Worm (Caenorhabditis elegans): Measurements from ENCODE around the gene C50B6.9.
A peak's percentile ranks its signal among the peaks of the same experiment; 100 is the strongest.

C50B6.9 gene

DNA sequence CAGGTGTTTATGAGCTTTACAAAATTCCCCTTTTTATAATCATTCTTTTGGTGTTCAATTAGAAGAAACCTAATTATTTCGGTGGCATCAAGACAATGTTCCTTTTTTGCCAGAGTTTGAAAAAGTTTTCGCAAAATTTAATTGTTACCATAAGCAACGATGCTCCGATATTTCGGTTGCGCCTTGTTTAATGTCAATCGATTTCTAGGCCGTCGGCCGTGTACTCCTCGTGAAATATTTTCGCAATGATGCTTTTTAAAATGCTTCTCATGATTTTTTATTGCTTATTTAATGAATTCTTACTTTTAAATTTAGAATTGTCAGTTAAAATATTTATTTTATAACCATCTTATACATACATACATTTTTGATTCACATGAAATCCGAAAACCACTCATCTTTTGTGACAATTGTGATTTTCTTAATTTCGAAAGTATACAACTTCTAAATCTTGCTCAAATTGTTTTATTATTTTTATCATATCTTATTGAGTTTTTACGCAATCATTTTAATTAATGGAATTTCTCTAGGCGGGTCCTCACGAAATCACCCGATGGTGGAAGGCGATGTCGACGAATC lies 23.0 kb upstream of the C50B6.9 start, which contains the start of gene C50B6.3 (continued):
- no peak for TF ChIP-seq mef-2 (tag; optimal IDR thresholded peaks at IDR 0.05)
- TF ChIP-seq aly-2 (tag; optimal IDR thresholded peaks at IDR 0.05): peak; percentile 43
- no peak for TF ChIP-seq nhr-28 (tag; optimal IDR thresholded peaks at IDR 0.05)
- TF ChIP-seq alr-1 (tag; optimal IDR thresholded peaks at IDR 0.05; ENCODE audit: borderline replicate concordance): no peak
- no peak for TF ChIP-seq C34B4.2 (tag; optimal IDR thresholded peaks at IDR 0.05)
- peak; percentile 95 for TF ChIP-seq nhr-20 (tag; optimal IDR thresholded peaks at IDR 0.05)
- TF ChIP-seq ceh-88 (GFP tag; IDR thresholded peaks at IDR 0.05): peak; percentile 68; the same call in 1 of the 2 replicates
- peak; percentile 91 for TF ChIP-seq lsy-2 (tag; optimal IDR thresholded peaks at IDR 0.05)
- peak; percentile 42 for TF ChIP-seq jun-1 (tag; optimal IDR thresholded peaks at IDR 0.05)
- peak; percentile 95 for TF ChIP-seq nhr-71 (tag; optimal IDR thresholded peaks at IDR 0.05)
- peak; percentile 64 for TF ChIP-seq lin-39 (tag; optimal IDR thresholded peaks at IDR 0.05)
- TF ChIP-seq vab-15 (tag; optimal IDR thresholded peaks at IDR 0.05): peak; percentile 84
- TF ChIP-seq sup-37 (GFP tag; optimal IDR thresholded peaks at IDR 0.05): no peak
- no peak for TF ChIP-seq hpl-2 (GFP tag; optimal IDR thresholded peaks at IDR 0.05)
- TF ChIP-seq swsn-7 (tag; optimal IDR thresholded peaks at IDR 0.05): peak; percentile 92
- peak; percentile 47 for TF ChIP-seq zag-1 (tag; optimal IDR thresholded peaks at IDR 0.05)
- TF ChIP-seq lin-14 (GFP tag; optimal IDR thresholded peaks at IDR 0.05): peak; percentile 90
- peak; percentile 53 for TF ChIP-seq nhr-77 (tag; optimal IDR thresholded peaks at IDR 0.05)
- TF ChIP-seq fkh-4 (tag; optimal IDR thresholded peaks at IDR 0.05; ENCODE audit: borderline replicate concordance): peak; percentile 97
- TF ChIP-seq nhr-90 (tag; optimal IDR thresholded peaks at IDR 0.05; ENCODE audit: poor library complexity): peak; percentile 93
- TF ChIP-seq skn-1 (tag; optimal IDR thresholded peaks at IDR 0.05): peak; percentile 66
- no peak for TF ChIP-seq nhr-84 (tag; optimal IDR thresholded peaks at IDR 0.05)
- TF ChIP-seq hlh-4 (tag; optimal IDR thresholded peaks at IDR 0.05): peak; percentile 80
- peak; percentile 85 for TF ChIP-seq unc-86 (tag; optimal IDR thresholded peaks at IDR 0.05)
- peak; percentile 84 for TF ChIP-seq unc-130 (tag; optimal IDR thresholded peaks at IDR 0.05)
- TF ChIP-seq ama-1 (optimal IDR thresholded peaks at IDR 0.05): no peak
- peak; percentile 78 for TF ChIP-seq fkh-8 (tag; optimal IDR thresholded peaks at IDR 0.05)
- peak; percentile 84 for TF ChIP-seq ceh-8 (GFP tag; optimal IDR thresholded peaks at IDR 0.05)
- TF ChIP-seq ces-1 (GFP tag; optimal IDR thresholded peaks at IDR 0.05): no peak
- peak; percentile 80 for TF ChIP-seq mab-9 (GFP tag; IDR thresholded peaks at IDR 0.05)
- peak; percentile 81 for TF ChIP-seq Y116A8C.19 (tag; optimal IDR thresholded peaks at IDR 0.05; ENCODE audit: borderline replicate concordance)
- TF ChIP-seq ceh-90 (tag; optimal IDR thresholded peaks at IDR 0.05): peak; percentile 91
- TF ChIP-seq nhr-11 (tag; optimal IDR thresholded peaks at IDR 0.05): no peak
- peak; percentile 95 for TF ChIP-seq tbx-2 (tag; optimal IDR thresholded peaks at IDR 0.05)
- TF ChIP-seq lir-3 (tag; optimal IDR thresholded peaks at IDR 0.05; ENCODE audit: poor library complexity): peak; percentile 97
- peak; percentile 78 for TF ChIP-seq ztf-4 (tag; optimal IDR thresholded peaks at IDR 0.05)
- TF ChIP-seq grh-1 (GFP tag; IDR thresholded peaks at IDR 0.05): peak; percentile 82
- TF ChIP-seq snpc-4 (tag; optimal IDR thresholded peaks at IDR 0.05): peak; percentile 66
- TF ChIP-seq xbp-1 (tag; optimal IDR thresholded peaks at IDR 0.05): peak; percentile 92
- peak; percentile 73 for TF ChIP-seq unc-98 (GFP tag; IDR thresholded peaks at IDR 0.05)
- TF ChIP-seq F16B12.6 (tag; optimal IDR thresholded peaks at IDR 0.05): peak; percentile 24
- TF ChIP-seq tlp-1 (tag; optimal IDR thresholded peaks at IDR 0.05): no peak
- TF ChIP-seq pqm-1 (tag; optimal IDR thresholded peaks at IDR 0.05): no peak
- TF ChIP-seq mep-1 (tag; optimal IDR thresholded peaks at IDR 0.05): peak; percentile 92
- peak; percentile 86 for TF ChIP-seq C04F5.9 (tag; optimal IDR thresholded peaks at IDR 0.05)
- peak; percentile 44 for TF ChIP-seq efl-3 (GFP tag; optimal IDR thresholded peaks at IDR 0.05)
- peak; percentile 95 for TF ChIP-seq snu-23 (GFP tag; optimal IDR thresholded peaks at IDR 0.05)
- TF ChIP-seq unc-62 (GFP tag; optimal IDR thresholded peaks at IDR 0.05): no peak
- TF ChIP-seq egl-13 (tag; optimal IDR thresholded peaks at IDR 0.05): peak; percentile 93
- no peak for TF ChIP-seq ets-5 (GFP tag; IDR thresholded peaks at IDR 0.05)
- peak; percentile 97 for TF ChIP-seq pax-3 (tag; optimal IDR thresholded peaks at IDR 0.05)
- TF ChIP-seq efl-1 (optimal IDR thresholded peaks at IDR 0.05): peak; percentile 85 to 88
- TF ChIP-seq efl-1 (GFP tag; optimal IDR thresholded peaks at IDR 0.05 in 1 of 2): peak; percentile 81 to 98
- TF ChIP-seq nhr-237 (tag; optimal IDR thresholded peaks at IDR 0.05): peak; percentile 45

Measured in whole organism, L1 larva.